Worm (Caenorhabditis elegans) whole organism, mixed stage, embryonic: ENCODE results near the gene cwf-19L2.

Source experiments
- ceh-43 ChIP-seq: fragments of 200-800 bp; sonication (Bioruptor generic); optimal IDR thresholded peaks from 2 replicates; lab custom pipeline; 2018; ENCODE audit warnings: mild to moderate bottlenecking, missing genetic modification characterization, moderate library complexity, missing compliant biosample characterization
- nhr-237 ChIP-seq: fragments of 150-350 bp; optimal IDR thresholded peaks from 2 replicates; lab custom pipeline; 2014; ENCODE audit warnings: missing biosample characterization, missing genetic modification characterization
- pha-4 ChIP-seq: fragments of 150-350 bp; optimal IDR thresholded peaks from 2 replicates; lab custom pipeline; 2018; ENCODE audit warnings: missing biosample characterization, missing genetic modification reagents, missing genetic modification characterization
- snpc-4 ChIP-seq: fragments of 150-350 bp; optimal IDR thresholded peaks from 2 replicates; lab custom pipeline; 2014; ENCODE audit warnings: missing biosample characterization, missing genetic modification characterization
- unc-62 ChIP-seq: fragments of 150-350 bp; optimal IDR thresholded peaks from 2 replicates; lab custom pipeline; 2014; ENCODE audit warnings: missing biosample characterization, missing genetic modification reagents, missing genetic modification characterization

ce11 chrIII:7246389-7246788 lies 47.0 kb upstream of the cwf-19L2 start:
- TF ChIP-seq pha-4 (tag; lab: Kevin White, UChicago) = no peak
- TF ChIP-seq snpc-4 (tag; lab: Kevin White, UChicago) = no peak
- no peak for TF ChIP-seq nhr-237 (tag; lab: Kevin White, UChicago)
- no peak for TF ChIP-seq unc-62 (GFP tag; lab: Kevin White, UChicago)
- TF ChIP-seq ceh-43 (GFP tag; lab: Kevin White, UChicago) = no peak
